Worm (Caenorhabditis elegans): Measurements from ENCODE around the gene F40F8.12.

DNA sequence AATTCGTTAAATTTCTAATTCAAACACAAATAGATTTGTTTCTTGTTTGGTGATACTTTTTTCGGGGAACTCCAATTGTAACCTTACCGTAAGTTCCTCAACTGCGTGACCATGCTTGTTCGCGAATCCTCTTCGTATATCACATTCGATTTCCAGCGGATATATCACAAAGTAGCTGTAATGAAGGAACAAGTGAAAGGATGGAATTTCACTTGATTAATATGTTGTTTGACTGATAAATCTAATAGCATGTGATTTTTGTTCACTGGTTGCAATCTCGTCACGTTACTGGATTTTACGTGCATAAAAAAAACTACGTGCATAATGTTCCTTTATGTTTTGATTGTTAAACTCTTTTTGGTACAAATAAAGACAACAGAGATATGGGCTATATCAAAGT lies 32.1 kb downstream of the F40F8.12 start:
- TF ChIP-seq ztf-11 (tag; optimal IDR thresholded peaks at IDR 0.05) (no peak), pha-4 (tag; optimal IDR thresholded peaks at IDR 0.05) (no peak), egl-27 (tag; optimal IDR thresholded peaks at IDR 0.05) (no peak), nhr-11 (tag; optimal IDR thresholded peaks at IDR 0.05) (no peak)

All from whole organism, L3 larva.